Worm (Caenorhabditis elegans): Measurements from ENCODE around the gene hot-2.

DNA sequence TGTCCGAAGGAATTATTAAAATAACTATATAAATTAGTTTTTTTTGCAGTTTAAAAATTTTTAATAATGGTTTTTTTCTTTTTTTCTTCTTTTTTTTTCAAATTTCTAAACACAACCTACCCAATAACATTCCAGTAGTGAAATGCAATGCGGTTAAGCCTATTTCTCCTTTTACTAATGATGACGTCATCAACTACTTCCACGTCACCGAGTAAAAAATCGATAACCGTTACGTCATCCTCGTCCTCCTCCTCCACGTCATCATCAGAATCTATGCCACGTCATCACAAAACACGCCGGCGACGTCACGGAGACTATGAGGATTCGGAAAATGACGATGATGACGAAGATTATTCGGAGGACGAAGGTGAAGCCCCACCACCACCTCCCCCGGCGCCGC is at the start of gene hot-2:
- TF ChIP-seq him-1 (tag; optimal IDR thresholded peaks at IDR 0.05) (no peak), W03F9.2 (tag; optimal IDR thresholded peaks at IDR 0.05) (no peak)
